Worm (Caenorhabditis elegans) whole organism, young adult: ENCODE measurements around the gene patr-1.

ENCODE experiments used
- B0261.1 ChIP-seq: sonication (generic microtip); optimal IDR thresholded peaks from 2 replicates; lab custom pipeline; 2016; ENCODE audit warnings: mild to moderate bottlenecking, missing genetic modification characterization, moderate library complexity, missing compliant biosample characterization
- C17E4.6 ChIP-seq: fragments of 200-800 bp; sonication (Bioruptor generic); IDR thresholded peaks from 2 replicates; pipeline ENCODE4 v1.3.6; 2022; ENCODE audit warnings: missing genetic modification reagents, missing genetic modification characterization, missing compliant biosample characterization
- D2030.7 ChIP-seq: fragments of 200-800 bp; sonication (Bioruptor generic); IDR thresholded peaks from 2 replicates; pipeline ENCODE4 v1.3.6; 2022; ENCODE audit warnings: missing genetic modification reagents, missing genetic modification characterization, missing compliant biosample characterization
- F10E7.11 ChIP-seq: sonication (generic microtip); optimal IDR thresholded peaks from 2 replicates; lab custom pipeline; 2017; ENCODE audit warnings: mild to moderate bottlenecking, missing genetic modification characterization, moderate library complexity, missing compliant biosample characterization
- F23B12.7 ChIP-seq: sonication (generic microtip); optimal IDR thresholded peaks from 2 replicates; lab custom pipeline; 2017; ENCODE audit warnings: missing genetic modification characterization, mild to moderate bottlenecking, missing compliant biosample characterization, antibody characterized with exemption, moderate library complexity; ENCODE audit not compliant: insufficient read depth
- F49E8.2 ChIP-seq: sonication (generic microtip); optimal IDR thresholded peaks from 3 replicates; lab custom pipeline; 2017; ENCODE audit warnings: missing genetic modification characterization, mild to moderate bottlenecking, missing compliant biosample characterization, antibody characterized with exemption, moderate library complexity; ENCODE audit not compliant: insufficient read depth
- F52B5.7 ChIP-seq: sonication (generic microtip); optimal IDR thresholded peaks from 2 replicates; lab custom pipeline; 2016; ENCODE audit warnings: mild to moderate bottlenecking, missing genetic modification characterization, missing compliant biosample characterization
- T26A5.8 ChIP-seq: sonication (generic microtip); optimal IDR thresholded peaks from 2 replicates; lab custom pipeline; 2016; ENCODE audit warnings: missing genetic modification characterization, missing compliant biosample characterization
- Y53F4B.3 ChIP-seq: fragments of 200-800 bp; sonication (Bioruptor generic); IDR thresholded peaks from 2 replicates; pipeline ENCODE4 v1.3.6; 2022; ENCODE audit warnings: missing genetic modification reagents, missing genetic modification characterization, missing compliant biosample characterization
- Y53G8AR.9 ChIP-seq: fragments of 200-800 bp; sonication (Bioruptor generic); conservative IDR thresholded peaks from 2 replicates; pipeline ENCODE4 v1.3.6; 2022; ENCODE audit warnings: missing genetic modification reagents, missing genetic modification characterization, missing compliant biosample characterization
- Y67H2A.10 ChIP-seq: fragments of 200-800 bp; sonication (Bioruptor generic); conservative IDR thresholded peaks from 2 replicates; pipeline ENCODE4 v1.3.6; 2022; ENCODE audit warnings: missing genetic modification reagents, missing genetic modification characterization, missing compliant biosample characterization
- ama-1 ChIP-seq, 3 experiments: fragments of 150-350 bp in 1 of 3; sonication (generic microtip) in 2 of 3; optimal IDR thresholded peaks; 2 replicates each; lab custom pipeline; 2014 to 2018; ENCODE audit warnings: missing biosample characterization in 2 of 3, missing genetic modification characterization in 2 of 3, missing genetic modification reagents in 2 of 3
- atf-7 ChIP-seq: sonication (generic microtip); optimal IDR thresholded peaks from 2 replicates; lab custom pipeline; 2017; ENCODE audit warnings: mild to moderate bottlenecking, missing genetic modification characterization, missing compliant biosample characterization
- athp-1 ChIP-seq: sonication (generic microtip); optimal IDR thresholded peaks from 2 replicates; lab custom pipeline; 2017; ENCODE audit warnings: mild to moderate bottlenecking, missing genetic modification characterization, missing compliant biosample characterization
- attf-5 ChIP-seq: fragments of 200-800 bp; sonication (Bioruptor generic); optimal IDR thresholded peaks from 2 replicates; lab custom pipeline; 2018; ENCODE audit warnings: mild to moderate bottlenecking, missing genetic modification characterization, missing compliant biosample characterization
- ccch-3 ChIP-seq: fragments of 200-800 bp; sonication (Bioruptor generic); optimal IDR thresholded peaks from 2 replicates; lab custom pipeline; 2018; ENCODE audit warnings: mild to moderate bottlenecking, missing genetic modification characterization, missing compliant biosample characterization
- ceh-100 ChIP-seq: fragments of 200-800 bp; sonication (Bioruptor generic); IDR thresholded peaks from 2 replicates; pipeline ENCODE4 v1.3.6; 2022; ENCODE audit warnings: missing genetic modification reagents, missing genetic modification characterization, missing compliant biosample characterization
- ceh-27 ChIP-seq: fragments of 200-800 bp; sonication (Bioruptor generic); optimal IDR thresholded peaks from 2 replicates; lab custom pipeline; 2018; ENCODE audit warnings: mild to moderate bottlenecking, missing genetic modification characterization, moderate library complexity, missing compliant biosample characterization
- ceh-40 ChIP-seq: fragments of 200-800 bp; sonication (Bioruptor generic); IDR thresholded peaks from 2 replicates; pipeline ENCODE4 v1.3.6; 2022; ENCODE audit warnings: missing genetic modification characterization, missing compliant biosample characterization
- ceh-58 ChIP-seq: fragments of 200-800 bp; sonication (Bioruptor generic); IDR thresholded peaks from 2 replicates; pipeline ENCODE4 v1.3.6; 2022; ENCODE audit warnings: missing genetic modification characterization, missing compliant biosample characterization
- chd-7 ChIP-seq: sonication (generic microtip); optimal IDR thresholded peaks from 2 replicates; lab custom pipeline; 2016; ENCODE audit warnings: mild to moderate bottlenecking, missing genetic modification characterization, moderate library complexity, missing compliant biosample characterization
- dox-1 ChIP-seq: fragments of 200-800 bp; sonication (Bioruptor generic); IDR thresholded peaks from 2 replicates; pipeline ENCODE4 v1.3.6; 2022; ENCODE audit warnings: missing genetic modification reagents, missing genetic modification characterization, missing compliant biosample characterization
- dpl-1 ChIP-seq: fragments of 150-350 bp; optimal IDR thresholded peaks from 2 replicates; lab custom pipeline; 2014; ENCODE audit warnings: missing biosample characterization, missing genetic modification reagents, missing genetic modification characterization
- egrh-3 ChIP-seq: fragments of 200-800 bp; sonication (Bioruptor generic); IDR thresholded peaks from 2 replicates; pipeline ENCODE4 v1.3.6; 2022; ENCODE audit warnings: missing genetic modification reagents, missing genetic modification characterization, missing compliant biosample characterization
- ekl-4 ChIP-seq: fragments of 200-800 bp; sonication (Bioruptor generic); IDR thresholded peaks from 2 replicates; pipeline ENCODE4 v1.3.6; 2022; ENCODE audit warnings: missing genetic modification reagents, missing genetic modification characterization, missing compliant biosample characterization
- gei-17 ChIP-seq: fragments of 200-800 bp; sonication (Bioruptor generic); optimal IDR thresholded peaks from 2 replicates; lab custom pipeline; 2018; ENCODE audit warnings: mild to moderate bottlenecking, missing genetic modification characterization, missing compliant biosample characterization
- hlh-12 ChIP-seq: sonication (generic microtip); optimal IDR thresholded peaks from 2 replicates; lab custom pipeline; 2016; ENCODE audit warnings: missing genetic modification characterization, missing compliant biosample characterization
- hmg-1.2 ChIP-seq: fragments of 200-800 bp; sonication (Bioruptor generic); IDR thresholded peaks from 2 replicates; pipeline ENCODE4 v1.3.6; 2022; ENCODE audit warnings: missing genetic modification reagents, missing genetic modification characterization, missing compliant biosample characterization
- hmg-20 ChIP-seq: fragments of 200-800 bp; sonication (Bioruptor generic); IDR thresholded peaks from 2 replicates; pipeline ENCODE4 v1.3.6; 2022; ENCODE audit warnings: missing genetic modification reagents, missing genetic modification characterization, missing compliant biosample characterization
- let-526 ChIP-seq: fragments of 200-800 bp; sonication (Bioruptor generic); IDR thresholded peaks from 2 replicates; pipeline ENCODE4 v1.3.6; 2022; ENCODE audit warnings: missing genetic modification reagents, missing genetic modification characterization, missing compliant biosample characterization
- mcd-1 ChIP-seq: fragments of 200-800 bp; sonication (Bioruptor generic); IDR thresholded peaks from 2 replicates; pipeline ENCODE4 v1.3.6; 2022; ENCODE audit warnings: missing genetic modification reagents, missing genetic modification characterization, missing compliant biosample characterization
- mes-4 ChIP-seq: sonication (generic microtip); optimal IDR thresholded peaks from 2 replicates; lab custom pipeline; 2016; ENCODE audit warnings: missing genotype, missing genetic modification characterization, missing compliant biosample characterization
- nhr-27 ChIP-seq: fragments of 200-800 bp; sonication (Bioruptor generic); optimal IDR thresholded peaks from 2 replicates; lab custom pipeline; 2018; ENCODE audit warnings: mild to moderate bottlenecking, missing genetic modification characterization, moderate library complexity, missing compliant biosample characterization
- pbrm-1 ChIP-seq: fragments of 200-800 bp; sonication (Bioruptor generic); IDR thresholded peaks from 2 replicates; pipeline ENCODE4 v1.3.6; 2022; ENCODE audit warnings: missing genetic modification reagents, missing genetic modification characterization, missing compliant biosample characterization
- rec-8 ChIP-seq, 2 experiments: sonication (generic microtip); optimal IDR thresholded peaks; 2 replicates each; lab custom pipeline; 2016; ENCODE audit warnings: mild to moderate bottlenecking in 2 of 2, missing genetic modification characterization in 2 of 2, missing genetic modification reagents in 2 of 2, missing genotype in 2 of 2, missing biosample characterization in 1 of 2, missing compliant biosample characterization in 1 of 2, moderate library complexity in 1 of 2
- sea-2 ChIP-seq: fragments of 200-800 bp; sonication (Bioruptor generic); IDR thresholded peaks from 2 replicates; pipeline ENCODE4 v1.3.6; 2022; ENCODE audit warnings: missing genetic modification characterization, missing compliant biosample characterization
- snpc-1.1 ChIP-seq: sonication (generic microtip); optimal IDR thresholded peaks from 2 replicates; lab custom pipeline; 2017; ENCODE audit warnings: missing genetic modification characterization, mild to moderate bottlenecking, missing compliant biosample characterization, antibody characterized with exemption, moderate library complexity, missing genotype, missing genetic modification reagents; ENCODE audit not compliant: insufficient read depth
- snpc-3.4 ChIP-seq: sonication (generic microtip); optimal IDR thresholded peaks from 2 replicates; lab custom pipeline; 2017; ENCODE audit warnings: missing genetic modification characterization, mild to moderate bottlenecking, missing compliant biosample characterization, antibody characterized with exemption, moderate library complexity, missing genotype, missing genetic modification reagents
- snpc-4 ChIP-seq, 5 experiments: fragments of 150-350 bp in 1 of 5; sonication (generic microtip) in 4 of 5; optimal IDR thresholded peaks; 2 replicates each; lab custom pipeline; 2014 to 2018; ENCODE audit warnings: missing genetic modification characterization in 5 of 5, missing biosample characterization in 3 of 5, antibody characterized with exemption in 2 of 5, mild to moderate bottlenecking in 2 of 5, missing compliant biosample characterization in 2 of 5, missing genotype in 2 of 5, moderate library complexity in 2 of 5, missing genetic modification reagents in 1 of 5
- tbx-9 ChIP-seq: sonication (generic microtip); optimal IDR thresholded peaks from 2 replicates; lab custom pipeline; 2016; ENCODE audit warnings: borderline replicate concordance, missing genetic modification characterization, inconsistent platforms, missing compliant biosample characterization
- tlf-1 ChIP-seq: fragments of 200-800 bp; sonication (Bioruptor generic); optimal IDR thresholded peaks from 2 replicates; lab custom pipeline; 2018; ENCODE audit warnings: mild to moderate bottlenecking, missing genetic modification characterization, missing compliant biosample characterization
- unc-62 ChIP-seq: fragments of 150-350 bp; optimal IDR thresholded peaks from 2 replicates; lab custom pipeline; 2014; ENCODE audit warnings: missing biosample characterization, missing genetic modification reagents, missing genetic modification characterization
- zfh-2 ChIP-seq: fragments of 200-800 bp; sonication (Bioruptor generic); conservative IDR thresholded peaks from 2 replicates; pipeline ENCODE4 v1.3.6; 2022; ENCODE audit warnings: missing genetic modification reagents, missing genetic modification characterization, missing compliant biosample characterization
- ztf-18 ChIP-seq: sonication (generic microtip); optimal IDR thresholded peaks from 2 replicates; lab custom pipeline; 2016; ENCODE audit warnings: missing genotype, mild to moderate bottlenecking, missing genetic modification characterization, missing compliant biosample characterization
- ztf-26 ChIP-seq: sonication (generic microtip); optimal IDR thresholded peaks from 2 replicates; lab custom pipeline; 2017; ENCODE audit warnings: missing genetic modification characterization, missing compliant biosample characterization
- ztf-6 ChIP-seq: fragments of 200-800 bp; sonication (Bioruptor generic); IDR thresholded peaks from 2 replicates; pipeline ENCODE4 v1.3.6; 2022; ENCODE audit warnings: missing genetic modification reagents, missing genetic modification characterization, missing compliant biosample characterization

Gene patr-1

DNA sequence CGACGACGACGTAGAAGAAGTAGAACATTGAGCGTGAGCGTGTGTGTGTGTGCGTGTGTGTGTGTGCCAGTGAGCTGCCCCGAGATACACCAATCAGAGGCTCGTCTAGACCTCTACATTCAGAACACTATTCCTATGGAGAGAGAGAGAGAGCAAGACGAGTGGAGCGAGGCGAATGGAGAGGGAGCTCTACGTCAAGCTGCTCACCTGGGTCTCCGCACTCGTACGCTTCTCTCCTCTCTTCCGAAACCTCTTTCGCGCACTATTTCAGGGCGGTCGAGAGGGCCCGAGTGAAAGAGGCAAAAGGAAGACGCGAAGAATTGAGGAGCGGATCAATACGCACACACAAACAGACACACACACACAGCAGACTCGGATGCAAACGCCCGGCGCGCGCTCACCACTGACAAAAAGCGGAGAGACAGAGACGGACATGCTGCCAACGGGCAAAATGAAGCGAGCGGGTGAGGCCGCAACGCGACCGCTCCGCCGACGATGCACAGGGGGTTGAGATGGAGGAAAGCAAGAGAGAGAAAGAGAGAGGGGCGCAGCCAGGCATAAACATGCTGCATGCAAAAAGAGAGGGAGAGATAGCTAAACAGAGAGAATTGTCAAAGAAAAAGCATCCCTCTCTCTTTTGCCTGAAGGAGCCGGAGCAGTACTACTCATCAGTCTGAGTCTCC, 28.1 kb downstream of the patr-1 start:
- TF ChIP-seq ceh-40 (GFP tag; lab: Robert Waterston, UW) (no peak), rec-8 (tag; optimal IDR thresholded peaks at IDR 0.05; lab: Kevin White, UChicago) (no peak), attf-5 (GFP tag; lab: Kevin White, UChicago) (peak; percentile 89), Y53G8AR.9 (no peak), ccch-3 (GFP tag; lab: Kevin White, UChicago) (no peak), F10E7.11 (peak; percentile 51), F49E8.2 (tag; lab: Kevin White, UChicago) (no peak), T26A5.8 (tag; lab: Kevin White, UChicago) (no peak), chd-7 (tag; lab: Kevin White, UChicago) (peak; percentile 74), ceh-100 (0 out of 2 replicates have a peak, but pooled peaks have one; percentile 24), hmg-20 (GFP tag; lab: Robert Waterston, UW) (no peak), F52B5.7 (tag; lab: Kevin White, UChicago) (peak; percentile 59), snpc-1.1 (tag; lab: Kevin White, UChicago) (no peak), F23B12.7 (tag; lab: Kevin White, UChicago) (no peak), egrh-3 (GFP tag; lab: Robert Waterston, UW) (peak; percentile 89), pbrm-1 (GFP tag; lab: Robert Waterston, UW) (peak; percentile 63), unc-62 (no peak), nhr-27 (tag; lab: Kevin White, UChicago) (no peak), snpc-3.4 (tag; lab: Kevin White, UChicago) (no peak), tbx-9 (no peak), Y67H2A.10 (no peak), sea-2 (no peak), hlh-12 (no peak), snpc-4 (GFP tag; optimal IDR thresholded peaks at IDR 0.05; lab: Kevin White, UChicago) (no peak), snpc-4 (tag; optimal IDR thresholded peaks at IDR 0.05; lab: Kevin White, UChicago) (peak in 3 of 4 experiments; percentile 51 to 74 (median 59)), athp-1 (peak; percentile 53), atf-7 (tag; lab: Kevin White, UChicago) (peak; percentile 75), ceh-27 (GFP tag; lab: Kevin White, UChicago) (peak; percentile 76), hmg-1.2 (GFP tag; lab: Robert Waterston, UW) (peak; percentile 85), ama-1 (optimal IDR thresholded peaks at IDR 0.05; lab: Kevin White, UChicago) (no peak), ama-1 (GFP tag; optimal IDR thresholded peaks at IDR 0.05; lab: Kevin White, UChicago) (no peak), ztf-6 (GFP tag; lab: Robert Waterston, UW) (no peak), ztf-26 (peak; percentile 2), B0261.1 (tag; lab: Kevin White, UChicago) (no peak), ekl-4 (GFP tag; lab: Robert Waterston, UW) (0 out of 2 replicates have a peak, but pooled peaks have one; percentile 57), let-526 (GFP tag; lab: Robert Waterston, UW) (no peak), D2030.7 (no peak), mes-4 (tag; lab: Kevin White, UChicago) (no peak), dpl-1 (GFP tag; lab: Kevin White, UChicago) (no peak), mcd-1 (GFP tag; lab: Robert Waterston, UW) (peak; percentile 73), zfh-2 (GFP tag; lab: Robert Waterston, UW) (peak; percentile 99), dox-1 (GFP tag; lab: Robert Waterston, UW) (peak; percentile 84), tlf-1 (GFP tag; lab: Kevin White, UChicago) (peak; percentile 22), ztf-18 (tag; lab: Kevin White, UChicago) (peak; percentile 66), gei-17 (peak; percentile 65), Y53F4B.3 (GFP tag; lab: Robert Waterston, UW) (no peak), C17E4.6 (GFP tag; lab: Robert Waterston, UW) (no peak), ceh-58 (no peak)
